Worm (Caenorhabditis elegans) whole organism, L1 larva: ENCODE results near the gene glb-4.

Experiments
- C04F5.9 ChIP-seq: sonication (generic microtip); optimal IDR thresholded peaks from 2 replicates; lab custom pipeline; 2016; ENCODE audit warnings: missing genetic modification characterization, missing compliant biosample characterization
- C16A3.4 ChIP-seq: fragments of 150-350 bp; optimal IDR thresholded peaks from 2 replicates; lab custom pipeline; 2014; ENCODE audit warnings: missing biosample characterization, missing genetic modification characterization
- aha-1 ChIP-seq: fragments of 150-350 bp; optimal IDR thresholded peaks from 2 replicates; lab custom pipeline; 2014; ENCODE audit warnings: missing biosample characterization, missing genetic modification characterization
- ceh-63 ChIP-seq: fragments of 200-800 bp; sonication (Bioruptor generic); optimal IDR thresholded peaks from 2 replicates; lab custom pipeline; 2018; ENCODE audit warnings: mild to moderate bottlenecking, missing genetic modification characterization, missing compliant biosample characterization
- ceh-8 ChIP-seq: fragments of 200-800 bp; sonication (Bioruptor generic); optimal IDR thresholded peaks from 2 replicates; lab custom pipeline; 2018; ENCODE audit warnings: mild to moderate bottlenecking, missing genetic modification characterization, moderate library complexity, missing compliant biosample characterization
- ceh-90 ChIP-seq: sonication (generic microtip); optimal IDR thresholded peaks from 2 replicates; lab custom pipeline; 2016; ENCODE audit warnings: missing genetic modification characterization, missing compliant biosample characterization
- ces-1 ChIP-seq: fragments of 150-350 bp; optimal IDR thresholded peaks from 2 replicates; lab custom pipeline; 2014; ENCODE audit warnings: missing biosample characterization, missing genetic modification reagents, missing genetic modification characterization
- dpl-1 ChIP-seq, 3 experiments: fragments of 150-350 bp in 2 of 3; sonication (generic microtip) in 1 of 3; optimal IDR thresholded peaks; 2 replicates each; lab custom pipeline; 2014 to 2017; ENCODE audit warnings: missing biosample characterization in 3 of 3, missing genetic modification characterization in 3 of 3, missing genetic modification reagents in 3 of 3
- dsc-1 ChIP-seq: sonication (generic microtip); optimal IDR thresholded peaks from 2 replicates; lab custom pipeline; 2016; ENCODE audit warnings: mild to moderate bottlenecking, missing genetic modification characterization, missing compliant biosample characterization
- efl-1 ChIP-seq, 4 experiments: fragments of 150-350 bp; optimal IDR thresholded peaks in 3 of 4; peaks in 1 of 4; 1 replicate in 1 of 4; 2 replicates in 3 of 4; lab custom pipeline; 2014; ENCODE audit warnings: missing biosample characterization in 2 of 4, missing genetic modification characterization in 2 of 4, missing genetic modification reagents in 2 of 4
- elt-2 ChIP-seq: sonication (generic microtip); optimal IDR thresholded peaks from 2 replicates; lab custom pipeline; 2016; ENCODE audit warnings: missing genetic modification characterization, mild to moderate bottlenecking, inconsistent platforms, missing compliant biosample characterization, missing genetic modification reagents
- elt-3 ChIP-seq, 6 experiments: fragments of 150-350 bp in 1 of 6; sonication (generic microtip); optimal IDR thresholded peaks; 2 replicates each; lab custom pipeline; 2017 to 2018; ENCODE audit warnings: missing biosample characterization in 6 of 6, missing genetic modification characterization in 6 of 6, inconsistent platforms in 1 of 6
- fkh-10 ChIP-seq: sonication (generic microtip); optimal IDR thresholded peaks from 2 replicates; lab custom pipeline; 2017; ENCODE audit warnings: missing biosample characterization, missing genetic modification reagents, missing genetic modification characterization
- grh-1 ChIP-seq: fragments of 200-800 bp; sonication (Bioruptor generic); IDR thresholded peaks from 2 replicates; pipeline ENCODE4 v1.3.6; 2022; ENCODE audit warnings: missing genetic modification reagents, missing genetic modification characterization, missing compliant biosample characterization
- hlh-17 ChIP-seq: fragments of 200-800 bp; sonication (Bioruptor generic); optimal IDR thresholded peaks from 2 replicates; lab custom pipeline; 2018; ENCODE audit warnings: missing genetic modification characterization, mild to moderate bottlenecking, missing compliant biosample characterization, moderate library complexity, borderline replicate concordance
- hpl-2 ChIP-seq: fragments of 150-350 bp; optimal IDR thresholded peaks from 2 replicates; lab custom pipeline; 2014; ENCODE audit warnings: missing biosample characterization, missing genetic modification reagents, missing genetic modification characterization
- irx-1 ChIP-seq: sonication (generic microtip); optimal IDR thresholded peaks from 2 replicates; lab custom pipeline; 2016; ENCODE audit warnings: missing genetic modification characterization, missing compliant biosample characterization
- isw-1 ChIP-seq: fragments of 200-800 bp; sonication (Bioruptor generic); IDR thresholded peaks from 2 replicates; pipeline ENCODE4 v1.3.6; 2022; ENCODE audit warnings: missing genetic modification characterization, missing compliant biosample characterization
- jun-1 ChIP-seq: fragments of 150-350 bp; optimal IDR thresholded peaks from 2 replicates; lab custom pipeline; 2014; ENCODE audit warnings: missing biosample characterization, missing genetic modification reagents, missing genetic modification characterization
- lin-13 ChIP-seq: fragments of 150-350 bp; optimal IDR thresholded peaks from 2 replicates; lab custom pipeline; 2014; ENCODE audit warnings: missing biosample characterization, missing genetic modification reagents, missing genetic modification characterization
- lin-14 ChIP-seq: fragments of 200-800 bp; sonication (Bioruptor generic); optimal IDR thresholded peaks from 2 replicates; lab custom pipeline; 2018; ENCODE audit warnings: mild to moderate bottlenecking, missing genetic modification characterization, moderate library complexity, missing compliant biosample characterization
- lin-15B ChIP-seq: fragments of 150-350 bp; sonication (generic microtip); optimal IDR thresholded peaks from 3 replicates; lab custom pipeline; 2014; ENCODE audit warnings: missing biosample characterization, missing genetic modification characterization
- lin-35 ChIP-seq, 2 experiments: fragments of 150-350 bp; optimal IDR thresholded peaks; 2 replicates each; lab custom pipeline; 2014; ENCODE audit warnings: missing biosample characterization in 2 of 2, missing genetic modification characterization in 2 of 2, missing genetic modification reagents in 2 of 2
- lin-39 ChIP-seq: fragments of 150-350 bp; optimal IDR thresholded peaks from 2 replicates; lab custom pipeline; 2014; ENCODE audit warnings: missing biosample characterization, missing genetic modification reagents, missing genetic modification characterization
- lir-3 ChIP-seq: sonication (generic microtip); optimal IDR thresholded peaks from 2 replicates; lab custom pipeline; 2016; ENCODE audit warnings: mild to moderate bottlenecking, missing genetic modification characterization, moderate library complexity, missing compliant biosample characterization; ENCODE audit not compliant: poor library complexity
- lsy-2 ChIP-seq, 2 experiments: fragments of 150-350 bp; optimal IDR thresholded peaks; 2 replicates each; lab custom pipeline; 2014; ENCODE audit warnings: missing biosample characterization in 2 of 2, missing genetic modification characterization in 2 of 2
- mdl-1 ChIP-seq, 2 experiments: fragments of 150-350 bp; optimal IDR thresholded peaks; 2 replicates each; lab custom pipeline; 2014 to 2017; ENCODE audit warnings: missing biosample characterization in 2 of 2, missing genetic modification characterization in 2 of 2, inconsistent platforms in 1 of 2
- mef-2 ChIP-seq: fragments of 150-350 bp; optimal IDR thresholded peaks from 2 replicates; lab custom pipeline; 2014; ENCODE audit warnings: missing biosample characterization, missing genetic modification characterization
- mep-1 ChIP-seq: fragments of 150-350 bp; optimal IDR thresholded peaks from 2 replicates; lab custom pipeline; 2014; ENCODE audit warnings: missing biosample characterization, missing genetic modification characterization
- nhr-11 ChIP-seq: fragments of 150-350 bp; optimal IDR thresholded peaks from 2 replicates; lab custom pipeline; 2014; ENCODE audit warnings: missing biosample characterization, missing genetic modification characterization
- nhr-19 ChIP-seq: fragments of 200-800 bp; sonication (Bioruptor generic); conservative IDR thresholded peaks from 2 replicates; pipeline ENCODE4 v1.3.6; 2022; ENCODE audit warnings: missing genetic modification characterization, missing compliant biosample characterization
- nhr-47 ChIP-seq: sonication (generic microtip); optimal IDR thresholded peaks from 2 replicates; lab custom pipeline; 2016; ENCODE audit warnings: mild to moderate bottlenecking, missing genetic modification characterization, moderate library complexity, missing compliant biosample characterization
- nhr-71 ChIP-seq: sonication (generic microtip); optimal IDR thresholded peaks from 2 replicates; lab custom pipeline; 2016; ENCODE audit warnings: mild to moderate bottlenecking, missing genetic modification characterization, moderate library complexity, missing compliant biosample characterization
- nhr-77 ChIP-seq: fragments of 150-350 bp; optimal IDR thresholded peaks from 2 replicates; lab custom pipeline; 2014; ENCODE audit warnings: missing biosample characterization, missing genetic modification characterization
- nhr-85 ChIP-seq: sonication (generic microtip); peaks from one replicate; lab custom pipeline; 2016; ENCODE audit warnings: missing genetic modification characterization, inconsistent platforms, missing compliant biosample characterization
- nhr-90 ChIP-seq: sonication (generic microtip); optimal IDR thresholded peaks from 2 replicates; lab custom pipeline; 2016; ENCODE audit warnings: mild to moderate bottlenecking, missing genetic modification characterization, missing compliant biosample characterization; ENCODE audit not compliant: poor library complexity
- pax-3 ChIP-seq: fragments of 200-800 bp; sonication (Bioruptor generic); optimal IDR thresholded peaks from 2 replicates; lab custom pipeline; 2018; ENCODE audit warnings: mild to moderate bottlenecking, missing genetic modification characterization, moderate library complexity, missing compliant biosample characterization
- pqm-1 ChIP-seq: sonication (generic microtip); optimal IDR thresholded peaks from 3 replicates; lab custom pipeline; 2017; ENCODE audit warnings: missing biosample characterization, missing genetic modification characterization
- rnt-1 ChIP-seq: sonication (generic microtip); optimal IDR thresholded peaks from 2 replicates; lab custom pipeline; 2016; ENCODE audit warnings: mild to moderate bottlenecking, missing genetic modification characterization, moderate library complexity, missing compliant biosample characterization
- skn-1 ChIP-seq: fragments of 150-350 bp; optimal IDR thresholded peaks from 2 replicates; lab custom pipeline; 2014; ENCODE audit warnings: missing biosample characterization, missing genetic modification characterization
- snu-23 ChIP-seq: sonication (generic microtip); optimal IDR thresholded peaks from 2 replicates; lab custom pipeline; 2016; ENCODE audit warnings: missing genetic modification characterization, missing compliant biosample characterization
- sup-37 ChIP-seq: fragments of 200-800 bp; sonication (Bioruptor generic); optimal IDR thresholded peaks from 2 replicates; lab custom pipeline; 2018; ENCODE audit warnings: mild to moderate bottlenecking, missing genetic modification characterization, missing compliant biosample characterization
- tbx-2 ChIP-seq: sonication (generic microtip); optimal IDR thresholded peaks from 2 replicates; lab custom pipeline; 2016; ENCODE audit warnings: missing genetic modification characterization, missing compliant biosample characterization
- unc-130 ChIP-seq: fragments of 150-350 bp; optimal IDR thresholded peaks from 2 replicates; lab custom pipeline; 2017; ENCODE audit warnings: missing biosample characterization, missing genetic modification characterization, inconsistent platforms
- unc-86 ChIP-seq: sonication (generic microtip); optimal IDR thresholded peaks from 2 replicates; lab custom pipeline; 2016; ENCODE audit warnings: missing genetic modification characterization, missing compliant biosample characterization
- unc-98 ChIP-seq: fragments of 200-800 bp; sonication (Bioruptor generic); IDR thresholded peaks from 2 replicates; pipeline ENCODE4 v1.3.6; 2022; ENCODE audit warnings: missing genetic modification characterization, missing compliant biosample characterization
- zag-1 ChIP-seq: fragments of 150-350 bp; optimal IDR thresholded peaks from 2 replicates; lab custom pipeline; 2014; ENCODE audit warnings: missing biosample characterization, missing genetic modification characterization
- zip-4 ChIP-seq: fragments of 200-800 bp; sonication (Bioruptor generic); optimal IDR thresholded peaks from 2 replicates; lab custom pipeline; 2018; ENCODE audit warnings: mild to moderate bottlenecking, missing genetic modification characterization, moderate library complexity, missing compliant biosample characterization
- ztf-4 ChIP-seq: fragments of 150-350 bp; optimal IDR thresholded peaks from 2 replicates; lab custom pipeline; 2014; ENCODE audit warnings: missing biosample characterization, missing genetic modification characterization

The glb-4 gene

DNA sequence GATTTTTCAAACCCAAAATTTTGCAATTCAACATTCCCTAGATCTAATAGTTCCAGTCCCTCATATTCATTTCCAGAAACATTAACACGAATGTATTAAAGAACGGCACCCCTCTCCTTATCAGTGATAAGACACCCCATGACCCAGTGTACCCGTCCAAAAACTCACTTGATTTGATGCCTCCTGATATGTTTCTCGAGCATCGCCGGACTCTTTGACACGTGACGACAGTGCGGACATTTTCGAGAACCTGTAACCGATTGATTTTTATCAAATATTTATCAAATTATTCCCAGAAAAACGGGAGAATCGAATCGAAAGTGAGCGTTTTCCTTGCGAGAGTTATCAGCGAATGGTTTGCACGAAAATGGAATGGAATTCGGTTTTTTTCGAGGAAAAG lies 40.0 kb upstream of the glb-4 start:
- TF ChIP-seq nhr-11 (tag; lab: Kevin White, UChicago), result no peak
- TF ChIP-seq elt-3 (tag; optimal IDR thresholded peaks at IDR 0.05; lab: Kevin White, UChicago), result no peak
- TF ChIP-seq hlh-17, result no peak
- peak; percentile 35 for TF ChIP-seq nhr-90 (tag; lab: Kevin White, UChicago)
- no peak for TF ChIP-seq nhr-77
- TF ChIP-seq irx-1 (tag; lab: Kevin White, UChicago), result no peak
- no peak for TF ChIP-seq ces-1
- TF ChIP-seq pax-3 (tag; lab: Kevin White, UChicago), result no peak
- no peak for TF ChIP-seq C04F5.9 (tag; lab: Kevin White, UChicago)
- peak; percentile 33 for TF ChIP-seq nhr-71
- TF ChIP-seq lin-15B, result no peak
- TF ChIP-seq lin-35 (GFP tag; optimal IDR thresholded peaks at IDR 0.05; lab: Kevin White, UChicago), result peak in 1 of 2 experiments; percentile 52
- TF ChIP-seq lsy-2 (tag; optimal IDR thresholded peaks at IDR 0.05; lab: Kevin White, UChicago), result no peak
- TF ChIP-seq ceh-8 (GFP tag; lab: Kevin White, UChicago), result no peak
- TF ChIP-seq ceh-90 (tag; lab: Kevin White, UChicago), result no peak
- no peak for TF ChIP-seq unc-130 (tag; lab: Kevin White, UChicago)
- TF ChIP-seq efl-1 (optimal IDR thresholded peaks at IDR 0.05; lab: Kevin White, UChicago), result no peak
- peak in 1 of 2 experiments; percentile 41 for TF ChIP-seq efl-1 (GFP tag; optimal IDR thresholded peaks at IDR 0.05 in 1 of 2; lab: Kevin White, UChicago)
- no peak for TF ChIP-seq lin-39 (tag; lab: Kevin White, UChicago)
- TF ChIP-seq elt-2 (tag; lab: Kevin White, UChicago), result peak; percentile 97
- TF ChIP-seq lin-14, result no peak
- TF ChIP-seq ceh-63 (GFP tag; lab: Kevin White, UChicago), result no peak
- no peak for TF ChIP-seq jun-1 (tag; lab: Kevin White, UChicago)
- peak in 1 of 2 experiments; percentile 40 for TF ChIP-seq mdl-1 (tag; optimal IDR thresholded peaks at IDR 0.05; lab: Kevin White, UChicago)
- no peak for TF ChIP-seq unc-86 (tag; lab: Kevin White, UChicago)
- no peak for TF ChIP-seq nhr-19 (GFP tag; lab: Robert Waterston, UW)
- TF ChIP-seq dsc-1, result no peak
- no peak for TF ChIP-seq unc-98
- no peak for TF ChIP-seq snu-23 (GFP tag; lab: Kevin White, UChicago)
- no peak for TF ChIP-seq fkh-10 (GFP tag; lab: Kevin White, UChicago)
- no peak for TF ChIP-seq rnt-1 (tag; lab: Kevin White, UChicago)
- TF ChIP-seq aha-1, result no peak

ce11 chrII:11149866-11150685 lies 39.1 kb upstream of the glb-4 start:
- peak; percentile 14 for TF ChIP-seq hpl-2 (GFP tag; lab: Kevin White, UChicago)
- TF ChIP-seq mef-2 (tag; lab: Kevin White, UChicago), result no peak
- TF ChIP-seq skn-1 (tag; lab: Kevin White, UChicago), result no peak
- TF ChIP-seq grh-1 (GFP tag; lab: Robert Waterston, UW), result 0 out of 2 replicates have a peak, but pooled peaks have one; percentile 10
- peak; percentile 33 for TF ChIP-seq nhr-90 (tag; lab: Kevin White, UChicago)
- TF ChIP-seq unc-130 (tag; lab: Kevin White, UChicago), result no peak
- TF ChIP-seq ztf-4, result no peak
- no peak for TF ChIP-seq dpl-1 (GFP tag; optimal IDR thresholded peaks at IDR 0.05; lab: Kevin White, UChicago)
- no peak for TF ChIP-seq lin-13 (GFP tag; lab: Kevin White, UChicago)
- TF ChIP-seq lin-39 (tag; lab: Kevin White, UChicago), result no peak
- no peak for TF ChIP-seq sup-37 (GFP tag; lab: Kevin White, UChicago)
- no peak for TF ChIP-seq lir-3
- no peak for TF ChIP-seq tbx-2 (tag; lab: Kevin White, UChicago)
- TF ChIP-seq unc-98, result no peak
- TF ChIP-seq lin-14, result no peak
- no peak for TF ChIP-seq unc-86 (tag; lab: Kevin White, UChicago)
- TF ChIP-seq snu-23 (GFP tag; lab: Kevin White, UChicago), result no peak
- TF ChIP-seq efl-1 (optimal IDR thresholded peaks at IDR 0.05; lab: Kevin White, UChicago), result no peak
- no peak for TF ChIP-seq efl-1 (GFP tag; optimal IDR thresholded peaks at IDR 0.05 in 1 of 2; lab: Kevin White, UChicago)
- no peak for TF ChIP-seq zip-4 (GFP tag; lab: Kevin White, UChicago)
- TF ChIP-seq zag-1, result no peak
- TF ChIP-seq C16A3.4 (tag; lab: Kevin White, UChicago), result no peak
- no peak for TF ChIP-seq pqm-1 (tag; lab: Kevin White, UChicago)
- TF ChIP-seq nhr-47 (tag; lab: Kevin White, UChicago), result no peak
- TF ChIP-seq mep-1 (tag; lab: Kevin White, UChicago), result no peak
- TF ChIP-seq isw-1 (GFP tag; lab: Robert Waterston, UW), result no peak
- peak; percentile 55 for TF ChIP-seq nhr-85
